Worm (Caenorhabditis elegans) whole organism, early embryonic: ENCODE results near the gene eef-1B.1.

Experiments used
- B0310.2 ChIP-seq: sonication (generic microtip); optimal IDR thresholded peaks from 2 replicates; lab custom pipeline; 2016; ENCODE audit warnings: mild to moderate bottlenecking, missing genetic modification characterization, missing compliant biosample characterization
- F13C5.2 ChIP-seq: sonication (generic microtip); optimal IDR thresholded peaks from 2 replicates; lab custom pipeline; 2017; ENCODE audit warnings: mild to moderate bottlenecking, missing genetic modification characterization, inconsistent platforms, missing compliant biosample characterization
- aly-1 ChIP-seq: sonication (generic microtip); optimal IDR thresholded peaks from 2 replicates; lab custom pipeline; 2016; ENCODE audit warnings: missing genetic modification characterization, missing compliant biosample characterization
- ama-1 ChIP-seq: fragments of 150-350 bp; optimal IDR thresholded peaks from 2 replicates; lab custom pipeline; 2014
- ceh-13 ChIP-seq: fragments of 200-800 bp; sonication (Bioruptor generic); optimal IDR thresholded peaks from 2 replicates; lab custom pipeline; 2018; ENCODE audit warnings: mild to moderate bottlenecking, missing genetic modification characterization, missing compliant biosample characterization
- ceh-36 ChIP-seq: sonication (generic microtip); optimal IDR thresholded peaks from 2 replicates; lab custom pipeline; 2016; ENCODE audit warnings: missing genetic modification characterization, inconsistent platforms, missing compliant biosample characterization
- ets-7 ChIP-seq: sonication (generic microtip); optimal IDR thresholded peaks from 2 replicates; lab custom pipeline; 2016; ENCODE audit warnings: missing genotype, missing genetic modification characterization, missing compliant biosample characterization
- flt-1 ChIP-seq: fragments of 200-800 bp; sonication (Bioruptor generic); IDR thresholded peaks from 2 replicates; pipeline ENCODE4 v1.3.6; 2022; ENCODE audit warnings: missing genetic modification characterization, missing compliant biosample characterization
- hmbx-1 ChIP-seq: sonication (generic microtip); optimal IDR thresholded peaks from 2 replicates; lab custom pipeline; 2016; ENCODE audit warnings: mild to moderate bottlenecking, missing genetic modification characterization, missing compliant biosample characterization
- hmg-4 ChIP-seq: fragments of 200-800 bp; sonication (Bioruptor generic); optimal IDR thresholded peaks from 2 replicates; lab custom pipeline; 2018; ENCODE audit warnings: mild to moderate bottlenecking, missing genetic modification characterization, missing compliant biosample characterization
- hnd-1 ChIP-seq: sonication (generic microtip); optimal IDR thresholded peaks from 2 replicates; lab custom pipeline; 2016; ENCODE audit warnings: missing genetic modification characterization, missing compliant biosample characterization
- pes-1 ChIP-seq: fragments of 200-800 bp; sonication (Bioruptor generic); IDR thresholded peaks from 2 replicates; pipeline ENCODE4 v1.3.6; 2022; ENCODE audit warnings: missing genetic modification reagents, missing genetic modification characterization, missing compliant biosample characterization
- scrt-1 ChIP-seq: fragments of 200-800 bp; sonication (Bioruptor generic); IDR thresholded peaks from 2 replicates; pipeline ENCODE4 v1.3.6; 2022; ENCODE audit warnings: missing genetic modification characterization, missing compliant biosample characterization
- sea-1 ChIP-seq: fragments of 200-800 bp; sonication (Bioruptor generic); conservative IDR thresholded peaks from 2 replicates; pipeline ENCODE4 v1.3.6; 2022; ENCODE audit warnings: missing genetic modification characterization, missing compliant biosample characterization
- tbx-11 ChIP-seq: fragments of 200-800 bp; sonication (Bioruptor generic); IDR thresholded peaks from 2 replicates; pipeline ENCODE4 v1.3.6; 2022; ENCODE audit warnings: missing genetic modification characterization, missing compliant biosample characterization
- tbx-37 ChIP-seq: fragments of 200-800 bp; sonication (Bioruptor generic); conservative IDR thresholded peaks from 2 replicates; pipeline ENCODE4 v1.3.6; 2022; ENCODE audit warnings: missing genetic modification reagents, missing genetic modification characterization, missing compliant biosample characterization
- tra-4 ChIP-seq: sonication (generic microtip); optimal IDR thresholded peaks from 2 replicates; lab custom pipeline; 2017; ENCODE audit warnings: missing genetic modification characterization, missing compliant biosample characterization

Gene eef-1B.1

ce11 chrIII:7981233-7981632, 8.0 kb upstream of the eef-1B.1 start:
- no peak for TF ChIP-seq tbx-11 (GFP tag; lab: Robert Waterston, UW)
- TF ChIP-seq hmg-4 (GFP tag; lab: Kevin White, UChicago) = no peak
- TF ChIP-seq tbx-37 (GFP tag; lab: Robert Waterston, UW) = no peak
- no peak for TF ChIP-seq ceh-13 (GFP tag; lab: Kevin White, UChicago)
- TF ChIP-seq ama-1 (lab: Kevin White, UChicago) = no peak
- TF ChIP-seq flt-1 (GFP tag; lab: Robert Waterston, UW) = no peak
- TF ChIP-seq ets-7 (tag; lab: Kevin White, UChicago) = no peak
- no peak for TF ChIP-seq pes-1
- TF ChIP-seq B0310.2 (tag; lab: Kevin White, UChicago) = no peak
- TF ChIP-seq hmbx-1 (tag; lab: Kevin White, UChicago) = no peak
- no peak for TF ChIP-seq aly-1
- no peak for TF ChIP-seq F13C5.2
- TF ChIP-seq ceh-36 (tag; lab: Kevin White, UChicago) = no peak
- TF ChIP-seq tra-4 (tag; lab: Kevin White, UChicago) = no peak

- TF ChIP-seq scrt-1 (GFP tag; lab: Robert Waterston, UW) = no peak
- no peak for TF ChIP-seq flt-1 (GFP tag; lab: Robert Waterston, UW)
- TF ChIP-seq tbx-37 (GFP tag; lab: Robert Waterston, UW) = no peak
- TF ChIP-seq tra-4 (tag; lab: Kevin White, UChicago) = no peak
- no peak for TF ChIP-seq B0310.2 (tag; lab: Kevin White, UChicago)
- no peak for TF ChIP-seq pes-1
- no peak for TF ChIP-seq hmbx-1 (tag; lab: Kevin White, UChicago)
- TF ChIP-seq hmg-4 (GFP tag; lab: Kevin White, UChicago) = no peak
- TF ChIP-seq ets-7 (tag; lab: Kevin White, UChicago) = no peak
- no peak for TF ChIP-seq hnd-1 (tag; lab: Kevin White, UChicago)
- no peak for TF ChIP-seq aly-1
- TF ChIP-seq ceh-13 (GFP tag; lab: Kevin White, UChicago) = no peak
- no peak for TF ChIP-seq ama-1 (lab: Kevin White, UChicago)
- TF ChIP-seq tbx-11 (GFP tag; lab: Robert Waterston, UW) = no peak
- no peak for TF ChIP-seq F13C5.2
- TF ChIP-seq sea-1 (GFP tag; lab: Robert Waterston, UW) = no peak
- TF ChIP-seq ceh-36 (tag; lab: Kevin White, UChicago) = no peak
Observed at ce11 chrIII:7979659-7980058, 6.5 kb upstream of the eef-1B.1 start, which contains the start of gene clp-1. Gene clp-1, plus strand, starts transcription at chrIII:7979959.

ce11 chrIII:7978723-7979122, 5.5 kb upstream of the eef-1B.1 start:
- TF ChIP-seq sea-1 (GFP tag; lab: Robert Waterston, UW) (no peak), hnd-1 (tag; lab: Kevin White, UChicago) (no peak), ceh-13 (GFP tag; lab: Kevin White, UChicago) (no peak), B0310.2 (tag; lab: Kevin White, UChicago) (no peak)

ce11 chrIII:7978289-7978688, 5.1 kb upstream of the eef-1B.1 start:
- TF ChIP-seq tbx-11 (GFP tag; lab: Robert Waterston, UW) (no peak), hmbx-1 (tag; lab: Kevin White, UChicago) (no peak), B0310.2 (tag; lab: Kevin White, UChicago) (no peak), flt-1 (GFP tag; lab: Robert Waterston, UW) (no peak), ama-1 (lab: Kevin White, UChicago) (no peak), tbx-37 (GFP tag; lab: Robert Waterston, UW) (no peak), sea-1 (GFP tag; lab: Robert Waterston, UW) (no peak), tra-4 (tag; lab: Kevin White, UChicago) (no peak), hnd-1 (tag; lab: Kevin White, UChicago) (no peak), pes-1 (no peak), F13C5.2 (no peak)

ce11 chrIII:7977777-7978176, 4.6 kb upstream of the eef-1B.1 start, which contains the start of gene C06G4.4:
Gene C06G4.4, minus strand, starts transcription at chrIII:7977812.
- TF ChIP-seq sea-1 (GFP tag; lab: Robert Waterston, UW) (no peak), aly-1 (no peak), hmbx-1 (tag; lab: Kevin White, UChicago) (no peak), hnd-1 (tag; lab: Kevin White, UChicago) (no peak), F13C5.2 (no peak), tra-4 (tag; lab: Kevin White, UChicago) (no peak), flt-1 (GFP tag; lab: Robert Waterston, UW) (no peak)

- no peak for TF ChIP-seq tbx-37 (GFP tag; lab: Robert Waterston, UW)
- no peak for TF ChIP-seq ama-1 (lab: Kevin White, UChicago)
- no peak for TF ChIP-seq ceh-36 (tag; lab: Kevin White, UChicago)
- no peak for TF ChIP-seq hnd-1 (tag; lab: Kevin White, UChicago)
- no peak for TF ChIP-seq B0310.2 (tag; lab: Kevin White, UChicago)
- TF ChIP-seq ets-7 (tag; lab: Kevin White, UChicago) = no peak
- no peak for TF ChIP-seq tbx-11 (GFP tag; lab: Robert Waterston, UW)
- no peak for TF ChIP-seq aly-1
- no peak for TF ChIP-seq flt-1 (GFP tag; lab: Robert Waterston, UW)
- TF ChIP-seq hmg-4 (GFP tag; lab: Kevin White, UChicago) = no peak
- no peak for TF ChIP-seq ceh-13 (GFP tag; lab: Kevin White, UChicago)
- TF ChIP-seq tra-4 (tag; lab: Kevin White, UChicago) = no peak
- no peak for TF ChIP-seq hmbx-1 (tag; lab: Kevin White, UChicago)
- TF ChIP-seq sea-1 (GFP tag; lab: Robert Waterston, UW) = no peak
- TF ChIP-seq pes-1 = no peak
- no peak for TF ChIP-seq scrt-1 (GFP tag; lab: Robert Waterston, UW)
- no peak for TF ChIP-seq F13C5.2
Observed at ce11 chrIII:7977224-7977623, 4.0 kb upstream of the eef-1B.1 start.

- TF ChIP-seq ceh-36 (tag; lab: Kevin White, UChicago) (no peak), B0310.2 (tag; lab: Kevin White, UChicago) (no peak), hnd-1 (tag; lab: Kevin White, UChicago) (no peak), hmbx-1 (tag; lab: Kevin White, UChicago) (no peak), aly-1 (no peak), tbx-37 (GFP tag; lab: Robert Waterston, UW) (no peak), scrt-1 (GFP tag; lab: Robert Waterston, UW) (no peak), hmg-4 (GFP tag; lab: Kevin White, UChicago) (no peak), pes-1 (no peak), sea-1 (GFP tag; lab: Robert Waterston, UW) (no peak), ceh-13 (GFP tag; lab: Kevin White, UChicago) (no peak), ama-1 (lab: Kevin White, UChicago) (no peak), tra-4 (tag; lab: Kevin White, UChicago) (no peak), ets-7 (tag; lab: Kevin White, UChicago) (no peak), F13C5.2 (no peak)
Observed at ce11 chrIII:7973968-7974607, 902 bp upstream of the eef-1B.1 start.
